Fruit fly (Drosophila melanogaster) whole organism, prepupa: ENCODE measurements around the gene CG13599.

Source experiments
- Blimp-1 ChIP-seq: fragments of 200-800 bp; sonication (Bioruptor generic); optimal IDR thresholded peaks from 3 replicates; lab custom pipeline; 2017; ENCODE audit warnings: missing biosample characterization, missing genetic modification characterization, mild to moderate bottlenecking, moderate library complexity, missing genetic modification reagents
- CG10631 ChIP-seq: fragments of 200-800 bp; sonication (Bioruptor generic); optimal IDR thresholded peaks from 2 replicates; lab custom pipeline; 2016; ENCODE audit warnings: missing biosample characterization, missing genetic modification characterization
- CG11294 ChIP-seq: fragments of 200-800 bp; sonication (Bioruptor generic); IDR thresholded peaks from 2 replicates; pipeline ENCODE4 v1.3.6; 2022; ENCODE audit warnings: missing biosample characterization, missing genetic modification characterization
- CG11762 ChIP-seq: fragments of 200-800 bp; sonication (Bioruptor generic); optimal IDR thresholded peaks from 3 replicates; lab custom pipeline; 2016; ENCODE audit warnings: missing biosample characterization, missing genetic modification characterization; ENCODE audit not compliant: insufficient read depth
- CG16779 ChIP-seq: fragments of 200-800 bp; sonication (Bioruptor generic); optimal IDR thresholded peaks from 3 replicates; lab custom pipeline; 2017; ENCODE audit warnings: missing biosample characterization, mild to moderate bottlenecking, missing genetic modification characterization
- CG31627 ChIP-seq: fragments of 200-800 bp; sonication (Bioruptor generic); optimal IDR thresholded peaks from 3 replicates; lab custom pipeline; 2016; ENCODE audit warnings: missing biosample characterization, missing genetic modification characterization
- CG32006 ChIP-seq: fragments of 200-800 bp; sonication (Bioruptor generic); optimal IDR thresholded peaks from 3 replicates; lab custom pipeline; 2017; ENCODE audit warnings: missing biosample characterization, mild to moderate bottlenecking, missing genetic modification characterization
- CG34406 ChIP-seq: fragments of 200-800 bp; sonication (Bioruptor generic); optimal IDR thresholded peaks from 3 replicates; lab custom pipeline; 2016; ENCODE audit warnings: missing biosample characterization, missing genetic modification characterization
- CG4318 ChIP-seq: fragments of 200-800 bp; sonication (Bioruptor generic); optimal IDR thresholded peaks from 3 replicates; lab custom pipeline; 2017; ENCODE audit warnings: missing biosample characterization, mild to moderate bottlenecking, missing genetic modification characterization
- CG6163 ChIP-seq: fragments of 200-800 bp; sonication (Bioruptor generic); IDR thresholded peaks from 3 replicates; pipeline ENCODE4 v1.3.6; 2022; ENCODE audit warnings: missing biosample characterization, missing genetic modification characterization
- CG6808 ChIP-seq: fragments of 200-800 bp; sonication (Bioruptor generic); optimal IDR thresholded peaks from 3 replicates; lab custom pipeline; 2017; ENCODE audit warnings: missing biosample characterization, missing genetic modification characterization, mild to moderate bottlenecking, moderate library complexity, missing genetic modification reagents
- CG6854 ChIP-seq: fragments of 200-800 bp; sonication (Bioruptor generic); optimal IDR thresholded peaks from 2 replicates; lab custom pipeline; 2017; ENCODE audit warnings: missing biosample characterization, mild to moderate bottlenecking, missing genetic modification characterization
- CG8119 ChIP-seq: fragments of 200-800 bp; sonication (Bioruptor generic); IDR thresholded peaks from 3 replicates; pipeline ENCODE4 v1.3.6; 2022; ENCODE audit warnings: missing biosample characterization, missing genetic modification characterization
- CG8632 ChIP-seq: fragments of 200-800 bp; sonication (Bioruptor generic); optimal IDR thresholded peaks from 3 replicates; lab custom pipeline; 2016; ENCODE audit warnings: missing biosample characterization, missing genetic modification characterization
- Eip75B ChIP-seq: fragments of 200-800 bp; sonication (Bioruptor generic); optimal IDR thresholded peaks from 3 replicates; lab custom pipeline; 2016; ENCODE audit warnings: missing biosample characterization, missing genetic modification characterization
- Eip78C ChIP-seq: fragments of 200-800 bp; sonication (Bioruptor generic); peaks from one replicate; lab custom pipeline; 2016; ENCODE audit warnings: missing biosample characterization, missing genetic modification characterization
- Eip93F ChIP-seq: fragments of 200-800 bp; sonication (Bioruptor generic); optimal IDR thresholded peaks from 2 replicates; lab custom pipeline; 2016; ENCODE audit warnings: missing biosample characterization, mild to moderate bottlenecking, missing genetic modification characterization
- Ets21C ChIP-seq: fragments of 200-800 bp; sonication (Bioruptor generic); optimal IDR thresholded peaks from 3 replicates; lab custom pipeline; 2016; ENCODE audit warnings: missing biosample characterization, missing genetic modification characterization
- Ets96B ChIP-seq: fragments of 200-800 bp; optimal IDR thresholded peaks from 2 replicates; lab custom pipeline; 2019; ENCODE audit warnings: missing biosample characterization, mild to moderate bottlenecking, missing genetic modification characterization, moderate library complexity
- Gug ChIP-seq: fragments of 200-800 bp; sonication (Bioruptor generic); IDR thresholded peaks from 2 replicates; pipeline ENCODE4 v1.3.6; 2022; ENCODE audit warnings: missing biosample characterization, missing genetic modification characterization
- Hr39 ChIP-seq: fragments of 200-800 bp; sonication (Bioruptor generic); optimal IDR thresholded peaks from 2 replicates; lab custom pipeline; 2016; ENCODE audit warnings: missing biosample characterization, missing genetic modification characterization
- Met ChIP-seq: fragments of 200-800 bp; sonication (Bioruptor generic); optimal IDR thresholded peaks from 3 replicates; lab custom pipeline; 2016; ENCODE audit warnings: missing biosample characterization, missing genetic modification characterization
- OdsH ChIP-seq: fragments of 200-800 bp; sonication (Bioruptor generic); optimal IDR thresholded peaks from 3 replicates; lab custom pipeline; 2016; ENCODE audit warnings: missing biosample characterization, missing genetic modification characterization
- Smox ChIP-seq: fragments of 200-800 bp; sonication (Bioruptor generic); optimal IDR thresholded peaks from 3 replicates; lab custom pipeline; 2016; ENCODE audit warnings: missing biosample characterization, missing genetic modification characterization
- Sox15 ChIP-seq: fragments of 200-800 bp; sonication (Bioruptor generic); optimal IDR thresholded peaks from 3 replicates; lab custom pipeline; 2016; ENCODE audit warnings: missing biosample characterization, missing genetic modification characterization
- achi ChIP-seq: fragments of 200-800 bp; sonication (Bioruptor generic); optimal IDR thresholded peaks from 3 replicates; lab custom pipeline; 2016; ENCODE audit warnings: missing biosample characterization, missing genetic modification characterization
- acj6 ChIP-seq: fragments of 200-800 bp; sonication (Bioruptor generic); optimal IDR thresholded peaks from 3 replicates; lab custom pipeline; 2016; ENCODE audit warnings: missing biosample characterization, missing genetic modification characterization
- dsx ChIP-seq: fragments of 200-800 bp; optimal IDR thresholded peaks from 3 replicates; lab custom pipeline; 2019; ENCODE audit warnings: missing biosample characterization, mild to moderate bottlenecking, missing genetic modification characterization, moderate library complexity; ENCODE audit not compliant: poor library complexity, severe bottlenecking
- eg ChIP-seq: fragments of 200-800 bp; sonication (Bioruptor generic); IDR thresholded peaks from 3 replicates; pipeline ENCODE4 v1.3.6; 2022; ENCODE audit warnings: missing biosample characterization, missing genetic modification characterization
- esn ChIP-seq: fragments of 200-800 bp; sonication (Bioruptor generic); optimal IDR thresholded peaks from 2 replicates; lab custom pipeline; 2016; ENCODE audit warnings: missing biosample characterization, mild to moderate bottlenecking, missing genetic modification characterization, moderate library complexity
- fd59A ChIP-seq: fragments of 200-800 bp; sonication (Bioruptor generic); optimal IDR thresholded peaks from 2 replicates; lab custom pipeline; 2017; ENCODE audit warnings: missing biosample characterization, mild to moderate bottlenecking, missing genetic modification characterization, missing genetic modification reagents
- fkh ChIP-seq: fragments of 200-800 bp; sonication (Bioruptor generic); optimal IDR thresholded peaks from 3 replicates; lab custom pipeline; 2017; ENCODE audit warnings: missing biosample characterization, mild to moderate bottlenecking, missing genetic modification characterization, moderate library complexity
- net ChIP-seq: fragments of 200-800 bp; sonication (Bioruptor generic); optimal IDR thresholded peaks from 3 replicates; lab custom pipeline; 2016; ENCODE audit warnings: missing biosample characterization, missing genetic modification characterization
- pdm3 ChIP-seq: fragments of 200-800 bp; sonication (Bioruptor generic); optimal IDR thresholded peaks from 3 replicates; lab custom pipeline; 2016; ENCODE audit warnings: missing biosample characterization, missing genetic modification characterization
- salr ChIP-seq, 2 experiments: fragments of 200-800 bp; sonication (Bioruptor generic); optimal IDR thresholded peaks; 3 replicates each; lab custom pipeline; 2016 to 2018; ENCODE audit warnings: missing biosample characterization in 2 of 2, missing genetic modification characterization in 2 of 2, mild to moderate bottlenecking in 1 of 2
- ss ChIP-seq, 2 experiments: fragments of 200-800 bp; sonication (Bioruptor generic); optimal IDR thresholded peaks; 2 replicates in 1 of 2; 3 replicates in 1 of 2; lab custom pipeline; 2017 to 2018; ENCODE audit warnings: mild to moderate bottlenecking in 2 of 2, missing biosample characterization in 2 of 2, missing genetic modification characterization in 2 of 2, moderate library complexity in 1 of 2
- topi ChIP-seq: fragments of 200-800 bp; sonication (Bioruptor generic); optimal IDR thresholded peaks from 3 replicates; lab custom pipeline; 2016; ENCODE audit warnings: missing biosample characterization, missing genetic modification characterization
- vri ChIP-seq: fragments of 200-800 bp; sonication (Bioruptor generic); optimal IDR thresholded peaks from 3 replicates; lab custom pipeline; 2016; ENCODE audit warnings: missing biosample characterization, mild to moderate bottlenecking, missing genetic modification characterization

Gene CG13599

DNA sequence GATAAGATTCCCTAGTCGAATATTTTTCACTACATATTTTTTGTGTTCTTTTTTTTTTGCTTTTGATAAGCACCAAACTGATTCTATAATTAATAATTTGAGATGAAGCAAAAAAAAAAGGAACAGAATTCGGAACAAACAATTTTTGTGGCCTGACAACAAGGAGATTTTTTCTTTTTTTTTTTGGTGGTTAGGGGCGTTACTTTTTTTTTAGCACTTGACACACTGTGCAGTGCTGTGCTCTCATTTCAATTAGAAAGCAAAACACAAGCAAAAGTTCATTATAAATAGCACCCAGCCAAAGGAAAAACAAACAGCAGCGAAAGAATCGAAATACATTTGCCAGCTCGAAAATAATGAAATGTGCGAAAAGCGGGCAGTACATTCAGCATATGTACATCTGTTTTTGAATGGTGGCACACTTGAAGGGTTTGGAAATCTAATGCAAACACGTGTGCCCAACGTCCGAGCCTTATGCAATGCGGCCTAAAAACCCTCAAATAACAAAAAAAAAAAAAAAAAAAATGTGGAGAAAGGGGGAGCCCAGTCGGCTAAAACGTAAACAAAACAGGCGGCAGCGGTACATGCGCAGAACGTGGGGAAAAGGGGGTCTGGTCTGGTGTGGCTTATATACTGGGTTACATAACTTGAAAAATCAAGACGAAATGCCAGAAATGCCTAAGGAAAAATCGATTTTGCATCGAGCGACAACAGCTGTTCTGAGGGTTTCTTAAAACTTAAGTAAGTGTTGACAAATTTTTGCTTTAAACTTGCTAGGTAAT is 10.4 kb downstream of the CG13599 start (continued):
- no peak for TF ChIP-seq Ets96B (tag; lab: Kevin White, UChicago)
- TF ChIP-seq topi (GFP tag; lab: Kevin White, UChicago): peak; percentile 25
- peak; percentile 16 for TF ChIP-seq pdm3 (GFP tag; lab: Kevin White, UChicago)
- TF ChIP-seq CG16779 (tag; lab: Kevin White, UChicago): no peak
- peak; percentile 58 for TF ChIP-seq Met (GFP tag; lab: Kevin White, UChicago)
- no peak for TF ChIP-seq CG6808 (GFP tag; lab: Kevin White, UChicago)
- no peak for TF ChIP-seq CG11762 (GFP tag; lab: Kevin White, UChicago)
- peak; percentile 57; the same call in 2 of the 3 replicates for TF ChIP-seq CG8119
- TF ChIP-seq Ets21C (GFP tag; lab: Kevin White, UChicago): no peak
- TF ChIP-seq eg (GFP tag; lab: Robert Waterston, UW): peak; percentile 70
- no peak for TF ChIP-seq ss (GFP tag; optimal IDR thresholded peaks at IDR 0.05; lab: Kevin White, UChicago)
- TF ChIP-seq CG6854 (GFP tag; lab: Kevin White, UChicago): no peak
- TF ChIP-seq Eip75B: peak; percentile 34
- no peak for TF ChIP-seq CG31627 (GFP tag; lab: Kevin White, UChicago)
- no peak for TF ChIP-seq Sox15 (GFP tag; lab: Kevin White, UChicago)
- peak; percentile 43; the same call in 2 of the 3 replicates for TF ChIP-seq CG6163 (GFP tag; lab: Robert Waterston, UW)
- TF ChIP-seq Hr39 (GFP tag; lab: Kevin White, UChicago): peak; percentile 26
- TF ChIP-seq CG34406 (GFP tag; lab: Kevin White, UChicago): no peak
- peak; percentile 26 for TF ChIP-seq net
- TF ChIP-seq Gug (GFP tag; lab: Robert Waterston, UW): no peak; the same call in 1 of the 2 replicates
- TF ChIP-seq CG11294: 0 out of 2 replicates have a peak, but pooled peaks have one; percentile 15
- peak in 1 of 2 experiments; percentile 29 for TF ChIP-seq salr (GFP tag; optimal IDR thresholded peaks at IDR 0.05; lab: Kevin White, UChicago)
- no peak for TF ChIP-seq dsx (GFP tag; lab: Kevin White, UChicago)
- TF ChIP-seq Eip93F (GFP tag; lab: Kevin White, UChicago): no peak
- TF ChIP-seq fkh (GFP tag; lab: Kevin White, UChicago): peak; percentile 29
- TF ChIP-seq Blimp-1 (GFP tag; lab: Kevin White, UChicago): no peak
- TF ChIP-seq acj6 (GFP tag; lab: Kevin White, UChicago): no peak
- TF ChIP-seq CG10631 (GFP tag; lab: Kevin White, UChicago): no peak
- peak; percentile 40 for TF ChIP-seq esn
- TF ChIP-seq CG8632 (GFP tag; lab: Kevin White, UChicago): no peak

DNA sequence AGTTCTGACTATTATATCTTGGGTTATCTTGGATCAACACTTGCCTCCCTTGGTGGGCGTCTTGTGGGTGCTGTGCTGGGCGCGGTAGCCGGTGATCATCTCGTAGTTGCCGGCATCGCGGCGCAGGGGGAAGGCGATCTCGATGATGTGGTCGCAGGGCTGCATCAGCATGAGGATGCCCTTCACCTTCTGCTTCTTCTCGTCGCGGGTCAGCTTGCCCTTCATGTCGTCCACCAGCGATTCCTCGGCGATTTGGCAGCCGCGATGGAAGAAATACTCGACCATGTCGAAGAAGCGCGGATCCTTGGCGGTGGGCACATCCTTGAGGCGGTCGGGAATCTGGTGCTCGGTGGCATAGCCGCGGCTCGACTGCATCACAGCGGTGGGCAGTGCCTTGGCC is 11.1 kb downstream of the CG13599 start:
- no peak for TF ChIP-seq Ets21C (GFP tag; lab: Kevin White, UChicago)
- no peak for TF ChIP-seq CG32006 (GFP tag; lab: Kevin White, UChicago)
- no peak for TF ChIP-seq Hr39 (GFP tag; lab: Kevin White, UChicago)
- no peak for TF ChIP-seq Eip75B
- no peak for TF ChIP-seq vri (GFP tag; lab: Kevin White, UChicago)
- TF ChIP-seq CG4318: no peak
- no peak for TF ChIP-seq Smox
- no peak for TF ChIP-seq CG8119
- no peak for TF ChIP-seq CG34406 (GFP tag; lab: Kevin White, UChicago)
- TF ChIP-seq achi (GFP tag; lab: Kevin White, UChicago): no peak
- no peak for TF ChIP-seq OdsH (GFP tag; lab: Kevin White, UChicago)
- no peak for TF ChIP-seq fd59A
- TF ChIP-seq Eip78C: no peak
- TF ChIP-seq, all 60 proteins: peak for 0
